Worm (Caenorhabditis elegans) whole organism, mixed stage, embryonic: Measurements from ENCODE around the gene hda-10.

Experiments used
- M03D4.4 ChIP-seq: sonication (generic microtip); optimal IDR thresholded peaks from 2 replicates; lab custom pipeline; 2017; ENCODE audit warnings: mild to moderate bottlenecking, missing genetic modification characterization, missing compliant biosample characterization
- bed-3 ChIP-seq: fragments of 200-800 bp; sonication (Bioruptor generic); optimal IDR thresholded peaks from 3 replicates; lab custom pipeline; 2018; ENCODE audit warnings: mild to moderate bottlenecking, missing genetic modification characterization, moderate library complexity, missing compliant biosample characterization
- blmp-1 ChIP-seq: fragments of 150-350 bp; optimal IDR thresholded peaks from 2 replicates; lab custom pipeline; 2014; ENCODE audit warnings: missing biosample characterization, missing genetic modification characterization
- ceh-39 ChIP-seq: fragments of 150-350 bp; optimal IDR thresholded peaks from 2 replicates; lab custom pipeline; 2014; ENCODE audit warnings: missing biosample characterization, missing genetic modification characterization
- ceh-43 ChIP-seq: fragments of 200-800 bp; sonication (Bioruptor generic); optimal IDR thresholded peaks from 2 replicates; lab custom pipeline; 2018; ENCODE audit warnings: mild to moderate bottlenecking, missing genetic modification characterization, moderate library complexity, missing compliant biosample characterization
- ceh-83 ChIP-seq: fragments of 200-800 bp; sonication (Bioruptor generic); optimal IDR thresholded peaks from 2 replicates; lab custom pipeline; 2018; ENCODE audit warnings: mild to moderate bottlenecking, missing genetic modification characterization, missing compliant biosample characterization
- ces-1 ChIP-seq: fragments of 150-350 bp; optimal IDR thresholded peaks from 2 replicates; lab custom pipeline; 2014; ENCODE audit warnings: missing biosample characterization, missing genetic modification reagents, missing genetic modification characterization
- cnd-1 ChIP-seq: fragments of 200-800 bp; sonication (Bioruptor generic); optimal IDR thresholded peaks from 2 replicates; lab custom pipeline; 2018; ENCODE audit warnings: mild to moderate bottlenecking, missing genetic modification characterization, missing compliant biosample characterization
- drap-1 ChIP-seq: fragments of 200-800 bp; sonication (Bioruptor generic); optimal IDR thresholded peaks from 3 replicates; lab custom pipeline; 2018; ENCODE audit warnings: mild to moderate bottlenecking, missing genetic modification characterization, missing compliant biosample characterization
- elt-1 ChIP-seq: sonication (generic microtip); optimal IDR thresholded peaks from 2 replicates; lab custom pipeline; 2017; ENCODE audit warnings: missing genetic modification characterization, mild to moderate bottlenecking, missing compliant biosample characterization, antibody characterized with exemption, moderate library complexity, borderline replicate concordance; ENCODE audit not compliant: insufficient read depth
- elt-3 ChIP-seq: fragments of 150-350 bp; optimal IDR thresholded peaks from 2 replicates; lab custom pipeline; 2014; ENCODE audit warnings: missing biosample characterization, missing genetic modification characterization
- flh-1 ChIP-seq: fragments of 200-800 bp; sonication (Bioruptor generic); optimal IDR thresholded peaks from 2 replicates; lab custom pipeline; 2018; ENCODE audit warnings: mild to moderate bottlenecking, missing genetic modification characterization, moderate library complexity, missing compliant biosample characterization
- ham-2 ChIP-seq: fragments of 200-800 bp; sonication (Bioruptor generic); optimal IDR thresholded peaks from 2 replicates; lab custom pipeline; 2018; ENCODE audit warnings: mild to moderate bottlenecking, missing genetic modification characterization, missing compliant biosample characterization
- hlh-1 ChIP-seq: fragments of 150-350 bp; optimal IDR thresholded peaks from 2 replicates; lab custom pipeline; 2014; ENCODE audit warnings: missing biosample characterization, missing genetic modification reagents, missing genetic modification characterization
- lin-13 ChIP-seq: fragments of 150-350 bp; optimal IDR thresholded peaks from 2 replicates; lab custom pipeline; 2014; ENCODE audit warnings: missing biosample characterization, missing genetic modification characterization
- lin-32 ChIP-seq: fragments of 200-800 bp; sonication (Bioruptor generic); optimal IDR thresholded peaks from 2 replicates; lab custom pipeline; 2018; ENCODE audit warnings: mild to moderate bottlenecking, missing genetic modification characterization, missing compliant biosample characterization
- lsy-2 ChIP-seq: fragments of 150-350 bp; optimal IDR thresholded peaks from 2 replicates; lab custom pipeline; 2014; ENCODE audit warnings: missing biosample characterization, missing genetic modification characterization
- mab-5 ChIP-seq: fragments of 150-350 bp; optimal IDR thresholded peaks from 2 replicates; lab custom pipeline; 2014; ENCODE audit warnings: missing biosample characterization, missing genetic modification characterization
- mep-1 ChIP-seq: fragments of 150-350 bp; optimal IDR thresholded peaks from 2 replicates; lab custom pipeline; 2017; ENCODE audit warnings: missing biosample characterization, missing genetic modification reagents, missing genetic modification characterization, inconsistent platforms
- mls-2 ChIP-seq: sonication (generic microtip); optimal IDR thresholded peaks from 2 replicates; lab custom pipeline; 2016; ENCODE audit warnings: mild to moderate bottlenecking, missing genetic modification characterization, moderate library complexity, missing compliant biosample characterization
- nhr-12 ChIP-seq: fragments of 150-350 bp; optimal IDR thresholded peaks from 2 replicates; lab custom pipeline; 2014; ENCODE audit warnings: missing biosample characterization, missing genetic modification characterization
- nhr-2 ChIP-seq: fragments of 150-350 bp; optimal IDR thresholded peaks from 2 replicates; lab custom pipeline; 2014; ENCODE audit warnings: missing biosample characterization, missing genetic modification characterization
- nhr-237 ChIP-seq: fragments of 150-350 bp; optimal IDR thresholded peaks from 2 replicates; lab custom pipeline; 2014; ENCODE audit warnings: missing biosample characterization, missing genetic modification characterization
- nhr-28 ChIP-seq: fragments of 150-350 bp; optimal IDR thresholded peaks from 2 replicates; lab custom pipeline; 2014; ENCODE audit warnings: missing biosample characterization, missing genetic modification characterization
- nhr-76 ChIP-seq: sonication (generic microtip); optimal IDR thresholded peaks from 2 replicates; lab custom pipeline; 2017; ENCODE audit warnings: missing biosample characterization, missing genetic modification characterization
- pha-4 ChIP-seq: fragments of 150-350 bp; optimal IDR thresholded peaks from 2 replicates; lab custom pipeline; 2018; ENCODE audit warnings: missing biosample characterization, missing genetic modification reagents, missing genetic modification characterization
- sem-2 ChIP-seq: fragments of 200-800 bp; sonication (Bioruptor generic); optimal IDR thresholded peaks from 2 replicates; lab custom pipeline; 2018; ENCODE audit warnings: mild to moderate bottlenecking, missing genetic modification characterization, missing compliant biosample characterization
- snpc-4 ChIP-seq: fragments of 150-350 bp; optimal IDR thresholded peaks from 2 replicates; lab custom pipeline; 2014; ENCODE audit warnings: missing biosample characterization, missing genetic modification characterization
- sptf-1 ChIP-seq: sonication (generic microtip); optimal IDR thresholded peaks from 2 replicates; lab custom pipeline; 2017; ENCODE audit warnings: mild to moderate bottlenecking, missing genetic modification characterization, moderate library complexity, missing compliant biosample characterization
- tbx-8 ChIP-seq: fragments of 200-800 bp; sonication (Bioruptor generic); optimal IDR thresholded peaks from 2 replicates; lab custom pipeline; 2018; ENCODE audit warnings: mild to moderate bottlenecking, missing genetic modification characterization, moderate library complexity, missing compliant biosample characterization
- unc-120 ChIP-seq: sonication (generic microtip); optimal IDR thresholded peaks from 2 replicates; lab custom pipeline; 2017; ENCODE audit warnings: missing genetic modification characterization, missing compliant biosample characterization; ENCODE audit not compliant: poor library complexity, severe bottlenecking
- unc-39 ChIP-seq: fragments of 150-350 bp; optimal IDR thresholded peaks from 2 replicates; lab custom pipeline; 2014; ENCODE audit warnings: missing biosample characterization, missing genetic modification characterization
- unc-62 ChIP-seq: fragments of 150-350 bp; optimal IDR thresholded peaks from 2 replicates; lab custom pipeline; 2014; ENCODE audit warnings: missing biosample characterization, missing genetic modification reagents, missing genetic modification characterization
- zip-8 ChIP-seq: fragments of 150-350 bp; optimal IDR thresholded peaks from 2 replicates; lab custom pipeline; 2014; ENCODE audit warnings: missing biosample characterization, missing genetic modification characterization
- ztf-11 ChIP-seq: fragments of 150-350 bp; optimal IDR thresholded peaks from 2 replicates; lab custom pipeline; 2014; ENCODE audit warnings: missing biosample characterization, missing genetic modification characterization

The hda-10 gene

DNA sequence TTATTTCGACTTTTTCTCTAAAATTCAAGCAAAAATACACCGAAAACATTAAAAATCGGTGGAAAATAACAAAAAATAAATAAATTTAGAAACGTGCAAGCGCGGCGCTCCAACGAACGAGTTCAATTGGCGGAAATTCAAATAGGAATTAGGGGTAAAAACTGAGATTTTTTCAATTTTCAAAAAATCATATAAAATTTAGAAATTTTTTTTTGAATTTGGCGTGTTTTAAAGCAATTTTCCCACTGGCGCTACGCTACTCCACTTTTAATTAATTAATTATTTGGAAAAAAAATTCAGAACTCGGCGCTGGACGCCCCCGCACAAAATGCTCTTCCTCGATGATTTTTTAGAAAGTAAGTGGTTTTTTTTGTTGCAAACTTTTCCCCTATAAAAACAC, 6.8 kb upstream of the hda-10 start, which contains the start of gene ing-3:
Gene ing-3 (plus strand): TSS at position 301 of the 400 bp plus-strand sequence.
- TF ChIP-seq hlh-1 (tag; lab: Kevin White, UChicago) (no peak), nhr-12 (tag; lab: Kevin White, UChicago) (no peak), sem-2 (GFP tag; lab: Kevin White, UChicago) (no peak), drap-1 (GFP tag; lab: Kevin White, UChicago) (no peak), lsy-2 (tag; lab: Kevin White, UChicago) (no peak), nhr-76 (tag; lab: Kevin White, UChicago) (no peak), cnd-1 (tag; lab: Kevin White, UChicago) (no peak), unc-120 (no peak)

DNA sequence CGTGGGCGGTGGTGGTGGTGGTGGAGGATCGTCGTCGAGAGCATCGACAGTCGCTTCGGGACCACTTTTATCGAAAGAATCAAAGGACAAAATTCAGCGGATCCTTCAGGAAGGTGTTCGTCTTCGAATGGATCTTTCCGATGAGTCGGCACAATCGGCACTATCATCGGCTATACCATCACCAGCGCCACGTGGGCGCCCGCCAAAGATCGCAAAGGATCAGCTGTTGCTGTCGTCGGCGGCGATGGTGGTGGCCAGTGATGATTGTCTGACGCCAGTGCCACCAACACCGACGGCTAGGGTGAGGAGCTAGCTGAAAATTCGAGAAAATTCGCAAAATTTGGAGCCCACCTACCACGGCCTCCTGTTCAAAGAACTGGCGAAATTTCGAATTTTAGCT, 4.5 kb upstream of the hda-10 start:
- TF ChIP-seq unc-62 (GFP tag; lab: Kevin White, UChicago): no peak
- no peak for TF ChIP-seq nhr-76 (tag; lab: Kevin White, UChicago)
- TF ChIP-seq sptf-1 (tag; lab: Kevin White, UChicago): no peak
- TF ChIP-seq nhr-237: no peak
- TF ChIP-seq lsy-2 (tag; lab: Kevin White, UChicago): no peak
- TF ChIP-seq mep-1 (tag; lab: Kevin White, UChicago): no peak
- no peak for TF ChIP-seq ces-1 (GFP tag; lab: Kevin White, UChicago)
- no peak for TF ChIP-seq cnd-1 (tag; lab: Kevin White, UChicago)

DNA sequence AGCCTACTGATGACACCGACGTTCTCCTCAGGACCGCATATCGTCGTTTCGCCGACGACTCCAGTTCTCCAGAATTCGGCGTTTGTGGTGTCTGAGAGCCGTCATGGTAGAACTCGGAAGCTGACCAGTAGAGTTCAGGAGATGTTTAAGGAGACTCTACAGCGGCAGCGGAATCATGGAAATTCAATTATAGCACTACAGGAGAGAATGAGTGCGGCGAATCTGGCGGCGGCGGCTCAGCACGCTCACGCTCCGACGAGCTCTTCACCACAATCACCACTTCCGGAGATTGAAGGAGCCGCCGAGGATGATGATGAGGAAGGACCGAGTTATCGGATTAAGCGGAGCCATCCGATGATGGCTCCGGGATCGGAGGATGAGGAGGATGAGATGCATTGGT, 2.9 kb upstream of the hda-10 start:
- TF ChIP-seq nhr-28 (tag; lab: Kevin White, UChicago) (no peak), elt-1 (no peak), blmp-1 (no peak), elt-3 (tag; lab: Kevin White, UChicago) (no peak)

DNA sequence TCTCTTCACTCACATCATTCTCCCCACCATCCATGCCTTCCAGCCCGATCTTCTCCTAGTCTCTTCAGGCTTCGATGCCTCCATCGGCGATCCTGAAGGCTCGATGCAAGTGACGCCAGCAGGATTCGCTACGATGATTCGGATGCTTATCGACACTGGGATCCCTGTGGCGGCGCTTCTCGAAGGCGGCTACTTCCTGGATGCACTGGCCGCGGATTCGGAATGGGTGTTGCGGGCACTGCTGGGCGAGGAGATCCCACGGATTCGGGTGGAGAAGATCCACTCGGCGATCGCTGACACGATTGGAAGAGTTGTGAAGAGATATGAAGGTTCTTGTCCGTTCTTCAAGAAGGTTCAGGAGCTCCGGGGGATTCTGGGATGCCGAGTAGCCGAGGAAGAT, 3.9 kb downstream of the hda-10 start:
- TF ChIP-seq zip-8 (tag; lab: Kevin White, UChicago) (no peak), sem-2 (GFP tag; lab: Kevin White, UChicago) (no peak), nhr-237 (no peak), drap-1 (GFP tag; lab: Kevin White, UChicago) (no peak), unc-120 (no peak), ztf-11 (tag; lab: Kevin White, UChicago) (no peak), pha-4 (tag; lab: Kevin White, UChicago) (no peak), lin-32 (GFP tag; lab: Kevin White, UChicago) (no peak), nhr-12 (tag; lab: Kevin White, UChicago) (no peak), elt-3 (tag; lab: Kevin White, UChicago) (no peak), M03D4.4 (tag; lab: Kevin White, UChicago) (no peak), nhr-76 (tag; lab: Kevin White, UChicago) (no peak), nhr-2 (tag; lab: Kevin White, UChicago) (no peak), hlh-1 (tag; lab: Kevin White, UChicago) (no peak), mls-2 (no peak), mep-1 (tag; lab: Kevin White, UChicago) (no peak), snpc-4 (tag; lab: Kevin White, UChicago) (no peak), ceh-43 (GFP tag; lab: Kevin White, UChicago) (no peak), flh-1 (GFP tag; lab: Kevin White, UChicago) (no peak)

DNA sequence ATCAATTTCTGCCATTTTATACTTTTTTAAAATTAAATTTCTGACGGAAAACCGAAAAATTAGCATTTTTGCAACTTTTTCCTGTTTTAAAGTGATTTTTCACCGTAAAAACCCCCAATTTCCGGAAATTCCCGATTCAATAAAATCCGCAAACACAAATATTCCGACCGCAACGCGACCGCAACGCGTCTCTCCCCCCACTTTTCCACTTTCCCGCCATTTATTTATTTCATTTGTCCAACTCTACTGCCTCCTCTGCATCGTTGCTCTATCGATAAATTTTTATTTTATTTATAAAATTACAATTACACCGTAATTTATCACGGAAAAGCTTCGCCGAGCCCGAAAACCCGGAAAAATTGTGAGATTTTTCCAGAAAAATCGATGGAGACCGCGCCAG, 5.8 kb downstream of the hda-10 start, which contains the start of gene mcd-1:
Gene mcd-1 (plus strand): TSS at position 267 of the 400 bp plus-strand sequence.
- TF ChIP-seq pha-4 (tag; lab: Kevin White, UChicago) (no peak), zip-8 (tag; lab: Kevin White, UChicago) (no peak), ceh-43 (GFP tag; lab: Kevin White, UChicago) (no peak), tbx-8 (GFP tag; lab: Kevin White, UChicago) (no peak), ceh-83 (GFP tag; lab: Kevin White, UChicago) (no peak), mep-1 (tag; lab: Kevin White, UChicago) (peak; percentile 95), bed-3 (GFP tag; lab: Kevin White, UChicago) (no peak), flh-1 (GFP tag; lab: Kevin White, UChicago) (no peak), lin-32 (GFP tag; lab: Kevin White, UChicago) (no peak), nhr-237 (peak; percentile 70), ceh-39 (peak; percentile 2), nhr-28 (tag; lab: Kevin White, UChicago) (no peak), ces-1 (GFP tag; lab: Kevin White, UChicago) (peak; percentile 94), hlh-1 (tag; lab: Kevin White, UChicago) (peak; percentile 1), M03D4.4 (tag; lab: Kevin White, UChicago) (no peak), sptf-1 (tag; lab: Kevin White, UChicago) (peak; percentile 32), nhr-76 (tag; lab: Kevin White, UChicago) (no peak), unc-39 (no peak), nhr-12 (tag; lab: Kevin White, UChicago) (no peak), snpc-4 (tag; lab: Kevin White, UChicago) (no peak), unc-120 (no peak), elt-1 (no peak), mls-2 (peak; percentile 1), mab-5 (tag; lab: Kevin White, UChicago) (no peak), unc-62 (GFP tag; lab: Kevin White, UChicago) (no peak), ztf-11 (tag; lab: Kevin White, UChicago) (no peak), sem-2 (GFP tag; lab: Kevin White, UChicago) (no peak), lin-13 (tag; lab: Kevin White, UChicago) (peak; percentile 26), ham-2 (GFP tag; lab: Kevin White, UChicago) (no peak), elt-3 (tag; lab: Kevin White, UChicago) (no peak), lsy-2 (tag; lab: Kevin White, UChicago) (peak; percentile 68), drap-1 (GFP tag; lab: Kevin White, UChicago) (no peak), cnd-1 (tag; lab: Kevin White, UChicago) (no peak), nhr-2 (tag; lab: Kevin White, UChicago) (no peak), blmp-1 (no peak)
- TF ChIP-seq, all 35 proteins: peak for 9
